Worm (Caenorhabditis elegans) whole organism, L1 larva: Measurements from ENCODE around the gene clec-25.

ENCODE experiments used
- C04F5.9 ChIP-seq: sonication (generic microtip); optimal IDR thresholded peaks from 2 replicates; lab custom pipeline; 2016; ENCODE audit warnings: missing genetic modification characterization, missing compliant biosample characterization
- C16A3.4 ChIP-seq: fragments of 150-350 bp; optimal IDR thresholded peaks from 2 replicates; lab custom pipeline; 2014; ENCODE audit warnings: missing biosample characterization, missing genetic modification characterization
- C34B4.2 ChIP-seq: sonication (generic microtip); optimal IDR thresholded peaks from 2 replicates; lab custom pipeline; 2017; ENCODE audit warnings: mild to moderate bottlenecking, missing genetic modification characterization, missing compliant biosample characterization
- F16B12.6 ChIP-seq: fragments of 150-350 bp; optimal IDR thresholded peaks from 2 replicates; lab custom pipeline; 2014; ENCODE audit warnings: missing biosample characterization, missing genetic modification characterization
- alr-1 ChIP-seq: fragments of 200-800 bp; sonication (Bioruptor generic); optimal IDR thresholded peaks from 2 replicates; lab custom pipeline; 2018; ENCODE audit warnings: borderline replicate concordance, mild to moderate bottlenecking, missing genetic modification characterization, missing compliant biosample characterization
- aly-2 ChIP-seq: fragments of 150-350 bp; optimal IDR thresholded peaks from 2 replicates; lab custom pipeline; 2014; ENCODE audit warnings: missing biosample characterization, missing genetic modification characterization
- ama-1 ChIP-seq: fragments of 150-350 bp; optimal IDR thresholded peaks from 2 replicates; lab custom pipeline; 2014
- ceh-63 ChIP-seq: fragments of 200-800 bp; sonication (Bioruptor generic); optimal IDR thresholded peaks from 2 replicates; lab custom pipeline; 2018; ENCODE audit warnings: mild to moderate bottlenecking, missing genetic modification characterization, missing compliant biosample characterization
- ceh-82 ChIP-seq, 3 experiments: fragments of 150-350 bp in 1 of 3; sonication (generic microtip) in 2 of 3; optimal IDR thresholded peaks; 2 replicates each; lab custom pipeline; 2014 to 2017; ENCODE audit warnings: missing biosample characterization in 3 of 3, missing genetic modification characterization in 3 of 3
- ceh-88 ChIP-seq: fragments of 200-800 bp; sonication (Bioruptor generic); IDR thresholded peaks from 2 replicates; pipeline ENCODE4 v1.3.6; 2022; ENCODE audit warnings: missing genetic modification characterization, missing compliant biosample characterization
- ceh-90 ChIP-seq: sonication (generic microtip); optimal IDR thresholded peaks from 2 replicates; lab custom pipeline; 2016; ENCODE audit warnings: missing genetic modification characterization, missing compliant biosample characterization
- efl-1 ChIP-seq, 4 experiments: fragments of 150-350 bp; optimal IDR thresholded peaks in 3 of 4; peaks in 1 of 4; 1 replicate in 1 of 4; 2 replicates in 3 of 4; lab custom pipeline; 2014; ENCODE audit warnings: missing biosample characterization in 2 of 4, missing genetic modification characterization in 2 of 4, missing genetic modification reagents in 2 of 4
- efl-3 ChIP-seq: fragments of 200-800 bp; sonication (Bioruptor generic); optimal IDR thresholded peaks from 2 replicates; lab custom pipeline; 2018; ENCODE audit warnings: mild to moderate bottlenecking, missing genetic modification characterization, missing compliant biosample characterization
- ets-5 ChIP-seq: fragments of 200-800 bp; sonication (Bioruptor generic); IDR thresholded peaks from 2 replicates; pipeline ENCODE4 v1.3.6; 2022; ENCODE audit warnings: missing genetic modification characterization, missing compliant biosample characterization
- fkh-4 ChIP-seq: sonication (generic microtip); optimal IDR thresholded peaks from 2 replicates; lab custom pipeline; 2016; ENCODE audit warnings: missing compliant biosample characterization, missing genetic modification characterization, borderline replicate concordance
- hlh-17 ChIP-seq: fragments of 200-800 bp; sonication (Bioruptor generic); optimal IDR thresholded peaks from 2 replicates; lab custom pipeline; 2018; ENCODE audit warnings: missing genetic modification characterization, mild to moderate bottlenecking, missing compliant biosample characterization, moderate library complexity, borderline replicate concordance
- hlh-4 ChIP-seq: sonication (generic microtip); optimal IDR thresholded peaks from 2 replicates; lab custom pipeline; 2016; ENCODE audit warnings: mild to moderate bottlenecking, missing genetic modification characterization, missing compliant biosample characterization
- jun-1 ChIP-seq: fragments of 150-350 bp; optimal IDR thresholded peaks from 2 replicates; lab custom pipeline; 2014; ENCODE audit warnings: missing biosample characterization, missing genetic modification reagents, missing genetic modification characterization
- lin-14 ChIP-seq: fragments of 200-800 bp; sonication (Bioruptor generic); optimal IDR thresholded peaks from 2 replicates; lab custom pipeline; 2018; ENCODE audit warnings: mild to moderate bottlenecking, missing genetic modification characterization, moderate library complexity, missing compliant biosample characterization
- lin-15B ChIP-seq: fragments of 150-350 bp; sonication (generic microtip); optimal IDR thresholded peaks from 3 replicates; lab custom pipeline; 2014; ENCODE audit warnings: missing biosample characterization, missing genetic modification characterization
- lin-35 ChIP-seq, 2 experiments: fragments of 150-350 bp; optimal IDR thresholded peaks; 2 replicates each; lab custom pipeline; 2014; ENCODE audit warnings: missing biosample characterization in 2 of 2, missing genetic modification characterization in 2 of 2, missing genetic modification reagents in 2 of 2
- lin-39 ChIP-seq: fragments of 150-350 bp; optimal IDR thresholded peaks from 2 replicates; lab custom pipeline; 2014; ENCODE audit warnings: missing biosample characterization, missing genetic modification reagents, missing genetic modification characterization
- lsy-2 ChIP-seq, 2 experiments: fragments of 150-350 bp; optimal IDR thresholded peaks; 2 replicates each; lab custom pipeline; 2014; ENCODE audit warnings: missing biosample characterization in 2 of 2, missing genetic modification characterization in 2 of 2
- mab-9 ChIP-seq: fragments of 200-800 bp; sonication (Bioruptor generic); IDR thresholded peaks from 2 replicates; pipeline ENCODE4 v1.3.6; 2022; ENCODE audit warnings: missing genetic modification reagents, missing genetic modification characterization, missing compliant biosample characterization
- mef-2 ChIP-seq: fragments of 150-350 bp; optimal IDR thresholded peaks from 2 replicates; lab custom pipeline; 2014; ENCODE audit warnings: missing biosample characterization, missing genetic modification characterization
- mep-1 ChIP-seq: fragments of 150-350 bp; optimal IDR thresholded peaks from 2 replicates; lab custom pipeline; 2014; ENCODE audit warnings: missing biosample characterization, missing genetic modification characterization
- nhr-11 ChIP-seq: fragments of 150-350 bp; optimal IDR thresholded peaks from 2 replicates; lab custom pipeline; 2014; ENCODE audit warnings: missing biosample characterization, missing genetic modification characterization
- nhr-12 ChIP-seq: sonication (generic microtip); optimal IDR thresholded peaks from 2 replicates; lab custom pipeline; 2017; ENCODE audit warnings: missing biosample characterization, missing genetic modification characterization
- nhr-237 ChIP-seq: fragments of 150-350 bp; optimal IDR thresholded peaks from 2 replicates; lab custom pipeline; 2014; ENCODE audit warnings: missing biosample characterization, missing genetic modification characterization
- nhr-28 ChIP-seq: fragments of 150-350 bp; optimal IDR thresholded peaks from 2 replicates; lab custom pipeline; 2014; ENCODE audit warnings: missing biosample characterization, missing genetic modification characterization
- nhr-47 ChIP-seq: sonication (generic microtip); optimal IDR thresholded peaks from 2 replicates; lab custom pipeline; 2016; ENCODE audit warnings: mild to moderate bottlenecking, missing genetic modification characterization, moderate library complexity, missing compliant biosample characterization
- nhr-76 ChIP-seq: sonication (generic microtip); optimal IDR thresholded peaks from 2 replicates; lab custom pipeline; 2017; ENCODE audit warnings: missing biosample characterization, missing genetic modification characterization
- nhr-84 ChIP-seq: sonication (generic microtip); optimal IDR thresholded peaks from 2 replicates; lab custom pipeline; 2017; ENCODE audit warnings: missing biosample characterization, missing genetic modification characterization
- nhr-85 ChIP-seq: sonication (generic microtip); peaks from one replicate; lab custom pipeline; 2016; ENCODE audit warnings: missing genetic modification characterization, inconsistent platforms, missing compliant biosample characterization
- skn-1 ChIP-seq: fragments of 150-350 bp; optimal IDR thresholded peaks from 2 replicates; lab custom pipeline; 2014; ENCODE audit warnings: missing biosample characterization, missing genetic modification characterization
- snu-23 ChIP-seq: sonication (generic microtip); optimal IDR thresholded peaks from 2 replicates; lab custom pipeline; 2016; ENCODE audit warnings: missing genetic modification characterization, missing compliant biosample characterization
- sox-4 ChIP-seq: sonication (generic microtip); optimal IDR thresholded peaks from 2 replicates; lab custom pipeline; 2016; ENCODE audit warnings: missing genetic modification characterization, missing compliant biosample characterization
- swsn-7 ChIP-seq: sonication (generic microtip); optimal IDR thresholded peaks from 2 replicates; lab custom pipeline; 2016; ENCODE audit warnings: missing genetic modification characterization, missing compliant biosample characterization
- unc-130 ChIP-seq: fragments of 150-350 bp; optimal IDR thresholded peaks from 2 replicates; lab custom pipeline; 2017; ENCODE audit warnings: missing biosample characterization, missing genetic modification characterization, inconsistent platforms
- unc-86 ChIP-seq: sonication (generic microtip); optimal IDR thresholded peaks from 2 replicates; lab custom pipeline; 2016; ENCODE audit warnings: missing genetic modification characterization, missing compliant biosample characterization
- unc-98 ChIP-seq: fragments of 200-800 bp; sonication (Bioruptor generic); IDR thresholded peaks from 2 replicates; pipeline ENCODE4 v1.3.6; 2022; ENCODE audit warnings: missing genetic modification characterization, missing compliant biosample characterization
- vab-15 ChIP-seq: sonication (generic microtip); optimal IDR thresholded peaks from 2 replicates; lab custom pipeline; 2017; ENCODE audit warnings: missing genotype, mild to moderate bottlenecking, missing genetic modification characterization, missing compliant biosample characterization
- zag-1 ChIP-seq: fragments of 150-350 bp; optimal IDR thresholded peaks from 2 replicates; lab custom pipeline; 2014; ENCODE audit warnings: missing biosample characterization, missing genetic modification characterization
- ztf-4 ChIP-seq: fragments of 150-350 bp; optimal IDR thresholded peaks from 2 replicates; lab custom pipeline; 2014; ENCODE audit warnings: missing biosample characterization, missing genetic modification characterization

The clec-25 gene

DNA sequence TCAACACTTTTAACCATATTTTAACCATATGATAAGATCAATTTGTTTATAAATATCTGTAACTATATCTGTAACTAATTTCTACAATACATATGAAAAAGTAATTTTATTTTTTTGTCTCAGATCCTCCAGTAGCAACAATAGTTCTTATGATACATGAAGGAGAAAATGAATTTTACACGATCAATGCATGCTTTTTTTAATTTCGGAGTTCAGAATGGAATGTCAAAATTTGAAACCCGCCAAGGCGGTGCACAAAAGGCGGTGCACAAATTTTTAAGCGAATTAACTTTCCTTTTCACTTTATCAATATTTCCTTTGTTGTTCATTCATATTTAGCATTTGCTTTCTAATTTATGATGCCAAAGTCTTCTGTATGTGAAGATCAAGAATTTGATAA lies at the start of gene clec-25:
Gene clec-25 (plus strand): TSS at position 301 of the 400 bp plus-strand sequence.
- TF ChIP-seq nhr-47 (tag; lab: Kevin White, UChicago) (no peak), nhr-76 (tag; lab: Kevin White, UChicago) (no peak), lin-35 (GFP tag; optimal IDR thresholded peaks at IDR 0.05; lab: Kevin White, UChicago) (no peak), lin-39 (tag; lab: Kevin White, UChicago) (no peak), aly-2 (tag; lab: Kevin White, UChicago) (no peak), unc-98 (GFP tag; lab: Robert Waterston, UW) (no peak), ceh-82 (tag; optimal IDR thresholded peaks at IDR 0.05; lab: Kevin White, UChicago) (no peak), nhr-85 (tag; lab: Kevin White, UChicago) (no peak), ztf-4 (tag; lab: Kevin White, UChicago) (no peak), mep-1 (tag; lab: Kevin White, UChicago) (no peak), nhr-237 (tag; lab: Kevin White, UChicago) (no peak), ets-5 (GFP tag; lab: Robert Waterston, UW) (no peak), ceh-88 (GFP tag; lab: Robert Waterston, UW) (no peak), efl-1 (optimal IDR thresholded peaks at IDR 0.05; lab: Kevin White, UChicago) (no peak), efl-1 (GFP tag; optimal IDR thresholded peaks at IDR 0.05 in 1 of 2; lab: Kevin White, UChicago) (no peak), alr-1 (tag; lab: Kevin White, UChicago) (no peak), skn-1 (tag; lab: Kevin White, UChicago) (no peak), mab-9 (GFP tag; lab: Robert Waterston, UW) (no peak)

DNA sequence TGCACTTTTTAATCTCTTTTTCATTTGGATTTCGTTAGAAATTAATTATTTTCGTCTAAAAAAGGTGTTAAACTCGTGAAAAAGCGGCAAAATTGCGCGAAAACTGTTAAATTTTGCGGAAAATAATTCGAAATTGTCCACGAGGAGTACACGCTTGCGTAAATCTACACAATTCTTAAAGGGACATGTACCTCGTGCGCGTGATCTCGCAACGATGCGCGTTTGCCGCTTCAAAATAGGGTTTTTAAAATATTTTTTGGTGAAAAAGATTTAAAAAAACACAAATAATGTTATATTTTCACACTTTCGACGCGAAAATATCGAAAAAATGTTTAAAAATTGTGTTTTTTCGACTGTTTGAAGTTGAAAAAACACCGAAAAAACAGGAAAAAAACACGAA lies 49.7 kb upstream of the clec-25 start:
- TF ChIP-seq nhr-12 (tag; lab: Kevin White, UChicago): no peak
- TF ChIP-seq C04F5.9 (tag; lab: Kevin White, UChicago): no peak
- no peak for TF ChIP-seq ets-5 (GFP tag; lab: Robert Waterston, UW)
- no peak for TF ChIP-seq ceh-63 (GFP tag; lab: Kevin White, UChicago)
- no peak for TF ChIP-seq mep-1 (tag; lab: Kevin White, UChicago)
- TF ChIP-seq ztf-4 (tag; lab: Kevin White, UChicago): no peak
- TF ChIP-seq efl-1 (optimal IDR thresholded peaks at IDR 0.05; lab: Kevin White, UChicago): peak in 1 of 2 experiments; percentile 74
- TF ChIP-seq efl-1 (GFP tag; optimal IDR thresholded peaks at IDR 0.05 in 1 of 2; lab: Kevin White, UChicago): no peak
- TF ChIP-seq hlh-4: no peak

DNA sequence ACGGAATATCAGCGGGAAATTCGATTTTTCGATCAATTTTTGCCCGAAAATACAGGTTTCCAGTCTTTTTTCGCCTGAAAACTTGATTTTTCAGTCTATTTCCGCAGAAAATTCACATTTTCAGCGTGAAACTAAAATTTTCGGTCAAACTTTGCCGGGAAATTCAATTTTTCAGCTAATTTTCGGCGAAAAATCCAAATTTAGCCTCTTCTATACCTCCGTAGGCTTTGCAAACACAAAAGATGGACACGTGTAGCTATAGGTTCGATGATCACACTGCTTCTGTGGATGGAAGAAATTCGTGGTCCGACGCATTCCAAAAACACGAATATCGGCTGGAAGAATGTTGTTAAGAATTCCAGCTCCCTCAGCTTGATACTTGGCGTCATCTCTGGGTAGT lies 49.0 kb upstream of the clec-25 start:
- TF ChIP-seq efl-1 (optimal IDR thresholded peaks at IDR 0.05; lab: Kevin White, UChicago) (no peak), efl-1 (GFP tag; optimal IDR thresholded peaks at IDR 0.05 in 1 of 2; lab: Kevin White, UChicago) (peak in 1 of 2 experiments; percentile 38), nhr-11 (tag; lab: Kevin White, UChicago) (no peak)

ce11 chrV:16794828-16795354 lies 48.1 kb upstream of the clec-25 start, which contains the start of the genes ctps-1 and pus-1:
ctps-1 (plus strand) TSS chrV:16794878.
pus-1 (minus strand) TSS chrV:16794952.
- TF ChIP-seq zag-1 (tag; lab: Kevin White, UChicago) (no peak), nhr-84 (tag; lab: Kevin White, UChicago) (no peak), sox-4 (tag; lab: Kevin White, UChicago) (no peak), ama-1 (lab: Kevin White, UChicago) (peak; percentile 56), mep-1 (tag; lab: Kevin White, UChicago) (peak; percentile 73), C16A3.4 (peak; percentile 65), unc-130 (tag; lab: Kevin White, UChicago) (peak; percentile 53), ceh-90 (no peak), efl-1 (optimal IDR thresholded peaks at IDR 0.05; lab: Kevin White, UChicago) (peak; percentile 75 to 81), efl-1 (GFP tag; optimal IDR thresholded peaks at IDR 0.05 in 1 of 2; lab: Kevin White, UChicago) (peak; percentile 82 to 98), hlh-17 (GFP tag; lab: Kevin White, UChicago) (no peak), ceh-82 (tag; optimal IDR thresholded peaks at IDR 0.05; lab: Kevin White, UChicago) (peak; percentile 67 to 75 (median 70)), unc-86 (tag; lab: Kevin White, UChicago) (peak; percentile 27), snu-23 (peak; percentile 80), nhr-28 (tag; lab: Kevin White, UChicago) (no peak), swsn-7 (peak; percentile 72), aly-2 (tag; lab: Kevin White, UChicago) (peak; percentile 40), C34B4.2 (tag; lab: Kevin White, UChicago) (no peak), lin-14 (GFP tag; lab: Kevin White, UChicago) (peak; percentile 67), lsy-2 (tag; optimal IDR thresholded peaks at IDR 0.05; lab: Kevin White, UChicago) (peak; percentile 79 to 81), lin-39 (tag; lab: Kevin White, UChicago) (peak; percentile 67), ztf-4 (tag; lab: Kevin White, UChicago) (no peak), lin-15B (tag; lab: Kevin White, UChicago) (peak; percentile 36), mef-2 (tag; lab: Kevin White, UChicago) (no peak), nhr-85 (tag; lab: Kevin White, UChicago) (peak; percentile 81), fkh-4 (tag; lab: Kevin White, UChicago) (no peak), F16B12.6 (tag; lab: Kevin White, UChicago) (peak; percentile 27), efl-3 (GFP tag; lab: Kevin White, UChicago) (no peak), jun-1 (tag; lab: Kevin White, UChicago) (peak; percentile 33), vab-15 (tag; lab: Kevin White, UChicago) (no peak), ets-5 (GFP tag; lab: Robert Waterston, UW) (no peak), ceh-88 (GFP tag; lab: Robert Waterston, UW) (no peak)
